Fruit fly (Drosophila melanogaster): ENCODE results near the gene CG14218.

Gene CG14218

DNA sequence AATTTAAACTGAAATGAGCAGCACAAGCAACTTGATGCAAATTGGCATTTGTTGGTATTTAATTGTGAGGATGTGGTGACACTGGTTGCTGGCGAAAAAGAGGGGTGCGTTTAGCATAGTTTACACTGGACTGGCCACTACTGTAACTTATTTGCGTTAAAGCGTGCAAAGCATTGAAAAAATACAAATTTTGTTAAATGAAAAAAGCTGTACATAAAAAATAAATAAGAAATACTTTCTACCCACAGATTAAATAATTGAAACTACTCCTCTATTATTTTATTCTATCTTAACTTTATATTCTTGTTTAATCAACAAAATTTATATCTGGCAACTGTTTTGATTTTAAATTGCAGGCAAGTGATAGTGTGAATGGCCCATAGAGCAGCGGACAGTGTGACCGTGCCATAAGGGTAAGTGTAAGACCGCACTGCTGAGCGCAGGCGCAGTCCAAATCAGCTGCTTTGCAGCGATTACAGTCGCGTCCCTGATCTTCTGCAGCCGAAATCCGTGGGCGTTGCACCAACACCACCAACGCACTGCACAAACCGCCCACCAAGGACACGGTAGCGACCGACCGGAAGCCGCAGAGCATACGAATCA is 16.0 kb downstream of the CG14218 start, which contains the start of the genes Grip84 and car (continued):
- no peak for TF ChIP-seq CG15601 (tag; optimal IDR thresholded peaks at IDR 0.05)
- peak in 1 of 2 experiments; percentile 25 for TF ChIP-seq Hr51 (GFP tag; optimal IDR thresholded peaks at IDR 0.05)
- no peak for TF ChIP-seq Trl (optimal IDR thresholded peaks at IDR 0.05)
- TF ChIP-seq Trl (GFP tag; optimal IDR thresholded peaks at IDR 0.05) = peak; percentile 66
- no peak for TF ChIP-seq CG10543 (GFP tag; optimal IDR thresholded peaks at IDR 0.05)
- TF ChIP-seq CTCF (GFP tag; optimal IDR thresholded peaks at IDR 0.05) = peak; percentile 21
- TF ChIP-seq CG2129 (GFP tag; IDR thresholded peaks at IDR 0.05; ENCODE audit: partially characterized antibody) = no peak
- TF ChIP-seq eve (GFP tag; optimal IDR thresholded peaks at IDR 0.05) = no peak
- TF ChIP-seq CG7556 (GFP tag; optimal IDR thresholded peaks at IDR 0.05) = no peak
- peak; percentile 22 for TF ChIP-seq Hmx (GFP tag; optimal IDR thresholded peaks at IDR 0.05)
- peak; percentile 61 for TF ChIP-seq Oli (tag; optimal IDR thresholded peaks at IDR 0.05)
- peak; percentile 48 for TF ChIP-seq maf-S (GFP tag; optimal IDR thresholded peaks at IDR 0.05)
- TF ChIP-seq CG15696 (tag; optimal IDR thresholded peaks at IDR 0.05) = peak; percentile 63
- no peak for TF ChIP-seq CG7271 (tag; optimal IDR thresholded peaks at IDR 0.05)
- TF ChIP-seq gcm (GFP tag; optimal IDR thresholded peaks at IDR 0.05) = peak; percentile 51
- no peak for TF ChIP-seq CG12219 (GFP tag; optimal IDR thresholded peaks at IDR 0.05)
- TF ChIP-seq CG17186 (GFP tag; optimal IDR thresholded peaks at IDR 0.05) = peak; percentile 55
- TF ChIP-seq CG32532 (GFP tag; IDR thresholded peaks at IDR 0.05) = peak; percentile 93
- TF ChIP-seq sqz (GFP tag; optimal IDR thresholded peaks at IDR 0.05) = no peak
- peak; percentile 52 for TF ChIP-seq CG2116 (GFP tag; optimal IDR thresholded peaks at IDR 0.05)
- TF ChIP-seq CG11560 (tag; IDR thresholded peaks at IDR 0.05) = 0 out of 3 replicates have a peak, but pooled peaks have one; percentile 51
- TF ChIP-seq CG42726 (GFP tag; IDR thresholded peaks at IDR 0.05; ENCODE audit: partially characterized antibody) = no peak
- TF ChIP-seq Chrac-16 (GFP tag; optimal IDR thresholded peaks at IDR 0.05) = peak; percentile 67
- TF ChIP-seq CG34224 (GFP tag; IDR thresholded peaks at IDR 0.05; ENCODE audit: partially characterized antibody) = no peak
- TF ChIP-seq Ssrp (tag; optimal IDR thresholded peaks at IDR 0.05) = peak; percentile 79
- TF ChIP-seq Xrp1 (GFP tag; IDR thresholded peaks at IDR 0.05) = peak; percentile 66
- no peak for TF ChIP-seq CG13894 (tag; optimal IDR thresholded peaks at IDR 0.05)
- TF ChIP-seq gfzf (GFP tag; optimal IDR thresholded peaks at IDR 0.05) = peak; percentile 60
- TF ChIP-seq dm (GFP tag; optimal IDR thresholded peaks at IDR 0.05) = peak; percentile 48
- no peak for TF ChIP-seq Scr (GFP tag; IDR thresholded peaks at IDR 0.05; ENCODE audit: partially characterized antibody)
- TF ChIP-seq CG9609 (GFP tag; optimal IDR thresholded peaks at IDR 0.05) = peak; percentile 46
- no peak for TF ChIP-seq exex (tag; optimal IDR thresholded peaks at IDR 0.05)
- no peak for TF ChIP-seq ham (GFP tag; IDR thresholded peaks at IDR 0.05)
- peak; percentile 57 for TF ChIP-seq D19B (GFP tag; optimal IDR thresholded peaks at IDR 0.05)
- peak; percentile 58 for TF ChIP-seq CG32772 (GFP tag; IDR thresholded peaks at IDR 0.05)
- peak; percentile 38; the same call in 1 of the 2 replicates for TF ChIP-seq CG43689 (GFP tag; IDR thresholded peaks at IDR 0.05)
- peak; percentile 47; the same call in 1 of the 2 replicates for TF ChIP-seq Ada2b (GFP tag; IDR thresholded peaks at IDR 0.05)
- TF ChIP-seq sens-2 (GFP tag; IDR thresholded peaks at IDR 0.05) = no peak
- TF ChIP-seq Nf-YB (GFP tag; optimal IDR thresholded peaks at IDR 0.05) = peak; percentile 6
- no peak for TF ChIP-seq br (optimal IDR thresholded peaks at IDR 0.05)
- no peak for TF ChIP-seq hth (optimal IDR thresholded peaks at IDR 0.05)
- no peak for TF ChIP-seq lab (GFP tag; optimal IDR thresholded peaks at IDR 0.05)
- no peak for TF ChIP-seq zf30C (GFP tag; optimal IDR thresholded peaks at IDR 0.05)
- TF ChIP-seq emc (GFP tag; optimal IDR thresholded peaks at IDR 0.05) = no peak
- TF ChIP-seq sima (GFP tag; optimal IDR thresholded peaks at IDR 0.05) = peak; percentile 21
- TF ChIP-seq Vsx1 (GFP tag; optimal IDR thresholded peaks at IDR 0.05) = no peak
- TF ChIP-seq CG18599 (GFP tag; optimal IDR thresholded peaks at IDR 0.05) = no peak
- 0 out of 2 replicates have a peak, but pooled peaks have one; percentile 15 for TF ChIP-seq NFAT (GFP tag; IDR thresholded peaks at IDR 0.05)
- TF ChIP-seq kay (GFP tag; optimal IDR thresholded peaks at IDR 0.05) = peak; percentile 26
- no peak for TF ChIP-seq CG3281 (GFP tag; optimal IDR thresholded peaks at IDR 0.05)
- TF ChIP-seq Lpt (GFP tag; optimal IDR thresholded peaks at IDR 0.05) = no peak

Measured in whole organism, embryonic.